Fruit fly (Drosophila melanogaster): ENCODE measurements around the gene CG33640.
A peak's percentile ranks its signal among the peaks of the same experiment; 100 is the strongest.

CG33640 gene

DNA sequence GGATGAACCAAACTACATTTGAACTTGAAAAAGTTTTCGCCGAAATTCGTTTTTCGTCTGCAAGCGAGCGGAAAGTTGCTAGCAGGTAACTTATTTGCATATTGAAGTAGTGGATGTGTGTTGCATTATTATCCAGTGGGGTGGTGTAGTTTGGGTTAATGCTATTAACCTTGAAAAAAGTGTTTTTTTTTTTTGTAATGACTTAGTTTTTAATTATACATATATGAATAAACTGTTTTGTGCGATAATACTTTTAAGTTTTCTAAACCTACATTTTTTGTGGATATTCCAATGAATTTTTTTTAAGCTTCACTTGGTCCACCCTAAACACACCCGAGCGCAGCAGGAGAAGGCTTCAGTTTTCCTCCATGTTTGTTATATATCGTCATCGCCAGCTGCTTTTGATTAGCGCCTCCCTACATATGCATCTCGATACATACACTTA is 43.4 kb downstream of the CG33640 start:
- TF ChIP-seq Hnf4 (GFP tag; optimal IDR thresholded peaks at IDR 0.05) (peak; percentile 70), woc (GFP tag; optimal IDR thresholded peaks at IDR 0.05) (peak; percentile 75), CG32264 (GFP tag; optimal IDR thresholded peaks at IDR 0.05) (peak; percentile 53), br (GFP tag; optimal IDR thresholded peaks at IDR 0.05) (peak; percentile 91), dmrt93B (GFP tag; optimal IDR thresholded peaks at IDR 0.05) (peak; percentile 81), ey (GFP tag; optimal IDR thresholded peaks at IDR 0.05) (peak; percentile 82), dl (GFP tag; optimal IDR thresholded peaks at IDR 0.05; ENCODE audit: insufficient read depth in 1 of 2, partially characterized antibody in 2 of 2) (no peak), psq (GFP tag; optimal IDR thresholded peaks at IDR 0.05) (peak; percentile 81), Jra (GFP tag; optimal IDR thresholded peaks at IDR 0.05) (peak; percentile 29), tai (GFP tag; optimal IDR thresholded peaks at IDR 0.05) (peak; percentile 10), sage (GFP tag; optimal IDR thresholded peaks at IDR 0.05) (peak; percentile 79), fru (GFP tag; optimal IDR thresholded peaks at IDR 0.05) (peak; percentile 87), CG9705 (GFP tag; optimal IDR thresholded peaks at IDR 0.05) (peak; percentile 73), rgr (GFP tag; optimal IDR thresholded peaks at IDR 0.05) (peak; percentile 85), Rel (GFP tag; optimal IDR thresholded peaks at IDR 0.05) (peak; percentile 48), Rel (tag; optimal IDR thresholded peaks at IDR 0.05) (peak; percentile 40), Sp1 (GFP tag; optimal IDR thresholded peaks at IDR 0.05) (peak; percentile 95), N (GFP tag; optimal IDR thresholded peaks at IDR 0.05) (no peak), CrebA (GFP tag; optimal IDR thresholded peaks at IDR 0.05; ENCODE audit: borderline replicate concordance) (peak; percentile 32), Dfd (GFP tag; optimal IDR thresholded peaks at IDR 0.05) (no peak), Mio (GFP tag; optimal IDR thresholded peaks at IDR 0.05) (peak; percentile 52), Hr83 (GFP tag; optimal IDR thresholded peaks at IDR 0.05; ENCODE audit: poor library complexity, severe bottlenecking) (no peak), foxo (GFP tag; optimal IDR thresholded peaks at IDR 0.05) (peak in 1 of 2 experiments; percentile 91), usp (GFP tag; optimal IDR thresholded peaks at IDR 0.05) (no peak), HLH106 (tag; optimal IDR thresholded peaks at IDR 0.05) (peak; percentile 79), OdsH (GFP tag; optimal IDR thresholded peaks at IDR 0.05) (peak; percentile 85), h (GFP tag; optimal IDR thresholded peaks at IDR 0.05) (peak; percentile 89)

dm6 chr2L:13571791-13572451 is 44.3 kb downstream of the CG33640 start:
- TF ChIP-seq N (GFP tag; optimal IDR thresholded peaks at IDR 0.05) (no peak), h (GFP tag; optimal IDR thresholded peaks at IDR 0.05) (peak; percentile 2), Rel (GFP tag; optimal IDR thresholded peaks at IDR 0.05) (no peak), Rel (tag; optimal IDR thresholded peaks at IDR 0.05) (no peak), Abd-B (GFP tag; optimal IDR thresholded peaks at IDR 0.05) (no peak), dl (GFP tag; optimal IDR thresholded peaks at IDR 0.05; ENCODE audit: insufficient read depth in 1 of 2, partially characterized antibody in 2 of 2) (no peak), CrebA (GFP tag; optimal IDR thresholded peaks at IDR 0.05; ENCODE audit: borderline replicate concordance) (no peak), fru (GFP tag; optimal IDR thresholded peaks at IDR 0.05) (peak; percentile 17), OdsH (GFP tag; optimal IDR thresholded peaks at IDR 0.05) (no peak), CG9705 (GFP tag; optimal IDR thresholded peaks at IDR 0.05) (no peak), brk (GFP tag; optimal IDR thresholded peaks at IDR 0.05) (no peak), jim (GFP tag; optimal IDR thresholded peaks at IDR 0.05) (no peak), dsf (GFP tag; optimal IDR thresholded peaks at IDR 0.05; ENCODE audit: borderline replicate concordance) (no peak), woc (GFP tag; optimal IDR thresholded peaks at IDR 0.05) (peak; percentile 23), lola (GFP tag; optimal IDR thresholded peaks at IDR 0.05) (no peak), sv (GFP tag; optimal IDR thresholded peaks at IDR 0.05) (no peak), usp (GFP tag; optimal IDR thresholded peaks at IDR 0.05) (no peak), Vsx2 (GFP tag; optimal IDR thresholded peaks at IDR 0.05; ENCODE audit: partially characterized antibody) (no peak), GATAd (GFP tag; optimal IDR thresholded peaks at IDR 0.05) (no peak), sage (GFP tag; optimal IDR thresholded peaks at IDR 0.05) (no peak), ey (GFP tag; optimal IDR thresholded peaks at IDR 0.05) (no peak), Mio (GFP tag; optimal IDR thresholded peaks at IDR 0.05) (no peak), HLH106 (tag; optimal IDR thresholded peaks at IDR 0.05) (peak; percentile 48), foxo (GFP tag; optimal IDR thresholded peaks at IDR 0.05) (peak in 1 of 2 experiments; percentile 30), pan (optimal IDR thresholded peaks at IDR 0.05) (no peak), rgr (GFP tag; optimal IDR thresholded peaks at IDR 0.05) (no peak), Sp1 (GFP tag; optimal IDR thresholded peaks at IDR 0.05) (peak; percentile 42), Hr78 (GFP tag; optimal IDR thresholded peaks at IDR 0.05) (no peak), Jra (GFP tag; optimal IDR thresholded peaks at IDR 0.05) (no peak), Myc (optimal IDR thresholded peaks at IDR 0.05) (no peak), Hnf4 (GFP tag; optimal IDR thresholded peaks at IDR 0.05) (no peak), Dif (GFP tag; optimal IDR thresholded peaks at IDR 0.05; ENCODE audit: partially characterized antibody) (no peak), tai (GFP tag; optimal IDR thresholded peaks at IDR 0.05) (no peak), Dfd (GFP tag; optimal IDR thresholded peaks at IDR 0.05) (no peak), CG32264 (GFP tag; optimal IDR thresholded peaks at IDR 0.05) (no peak), Hr83 (GFP tag; optimal IDR thresholded peaks at IDR 0.05; ENCODE audit: poor library complexity, severe bottlenecking) (no peak), br (GFP tag; optimal IDR thresholded peaks at IDR 0.05) (no peak), psq (GFP tag; optimal IDR thresholded peaks at IDR 0.05) (peak; percentile 46), dmrt93B (GFP tag; optimal IDR thresholded peaks at IDR 0.05) (peak; percentile 13)

All from whole organism, wandering third instar larva.